Worm (Caenorhabditis elegans) whole organism, young adult: Measurements from ENCODE around the gene pitr-3.

Source experiments
- B0261.1 ChIP-seq: sonication (generic microtip); optimal IDR thresholded peaks from 2 replicates; lab custom pipeline; 2016; ENCODE audit warnings: mild to moderate bottlenecking, missing genetic modification characterization, moderate library complexity, missing compliant biosample characterization
- D2030.7 ChIP-seq: fragments of 200-800 bp; sonication (Bioruptor generic); IDR thresholded peaks from 2 replicates; pipeline ENCODE4 v1.3.6; 2022; ENCODE audit warnings: missing genetic modification reagents, missing genetic modification characterization, missing compliant biosample characterization
- F23B12.7 ChIP-seq: sonication (generic microtip); optimal IDR thresholded peaks from 2 replicates; lab custom pipeline; 2017; ENCODE audit warnings: missing genetic modification characterization, mild to moderate bottlenecking, missing compliant biosample characterization, antibody characterized with exemption, moderate library complexity; ENCODE audit not compliant: insufficient read depth
- F33H1.4 ChIP-seq: fragments of 200-800 bp; sonication (Bioruptor generic); IDR thresholded peaks from 2 replicates; pipeline ENCODE4 v1.3.6; 2022; ENCODE audit warnings: missing genetic modification reagents, missing genetic modification characterization, missing compliant biosample characterization
- F37B4.10 ChIP-seq: fragments of 200-800 bp; sonication (Bioruptor generic); IDR thresholded peaks from 2 replicates; pipeline ENCODE4 v1.3.6; 2022; ENCODE audit warnings: missing genetic modification characterization, missing compliant biosample characterization
- F49E8.2 ChIP-seq: sonication (generic microtip); optimal IDR thresholded peaks from 3 replicates; lab custom pipeline; 2017; ENCODE audit warnings: missing genetic modification characterization, mild to moderate bottlenecking, missing compliant biosample characterization, antibody characterized with exemption, moderate library complexity; ENCODE audit not compliant: insufficient read depth
- F57C9.4 ChIP-seq: sonication (generic microtip); optimal IDR thresholded peaks from 2 replicates; lab custom pipeline; 2017; ENCODE audit warnings: mild to moderate bottlenecking, missing genetic modification characterization, missing compliant biosample characterization
- K12H6.12 ChIP-seq: fragments of 200-800 bp; sonication (Bioruptor generic); optimal IDR thresholded peaks from 2 replicates; lab custom pipeline; 2018; ENCODE audit warnings: mild to moderate bottlenecking, missing genetic modification characterization, missing compliant biosample characterization
- T07F8.4 ChIP-seq: sonication (generic microtip); optimal IDR thresholded peaks from 2 replicates; lab custom pipeline; 2016; ENCODE audit warnings: mild to moderate bottlenecking, missing genetic modification characterization, moderate library complexity, missing compliant biosample characterization
- T26A5.8 ChIP-seq: sonication (generic microtip); optimal IDR thresholded peaks from 2 replicates; lab custom pipeline; 2016; ENCODE audit warnings: missing genetic modification characterization, missing compliant biosample characterization
- Y67H2A.10 ChIP-seq: fragments of 200-800 bp; sonication (Bioruptor generic); conservative IDR thresholded peaks from 2 replicates; pipeline ENCODE4 v1.3.6; 2022; ENCODE audit warnings: missing genetic modification reagents, missing genetic modification characterization, missing compliant biosample characterization
- Y79H2A.3 ChIP-seq: fragments of 200-800 bp; sonication (Bioruptor generic); conservative IDR thresholded peaks from 2 replicates; pipeline ENCODE4 v1.3.6; 2022; ENCODE audit warnings: missing genetic modification reagents, missing genetic modification characterization, missing compliant biosample characterization
- athp-1 ChIP-seq: sonication (generic microtip); optimal IDR thresholded peaks from 2 replicates; lab custom pipeline; 2017; ENCODE audit warnings: mild to moderate bottlenecking, missing genetic modification characterization, missing compliant biosample characterization
- attf-3 ChIP-seq: fragments of 200-800 bp; sonication (Bioruptor generic); conservative IDR thresholded peaks from 2 replicates; pipeline ENCODE4 v1.3.6; 2022; ENCODE audit warnings: missing genetic modification reagents, missing genetic modification characterization, missing compliant biosample characterization
- attf-5 ChIP-seq: fragments of 200-800 bp; sonication (Bioruptor generic); optimal IDR thresholded peaks from 2 replicates; lab custom pipeline; 2018; ENCODE audit warnings: mild to moderate bottlenecking, missing genetic modification characterization, missing compliant biosample characterization
- bed-1 ChIP-seq: fragments of 200-800 bp; sonication (Bioruptor generic); IDR thresholded peaks from 2 replicates; pipeline ENCODE4 v1.3.6; 2022; ENCODE audit warnings: missing genetic modification reagents, missing genetic modification characterization, missing compliant biosample characterization
- ccch-3 ChIP-seq: fragments of 200-800 bp; sonication (Bioruptor generic); optimal IDR thresholded peaks from 2 replicates; lab custom pipeline; 2018; ENCODE audit warnings: mild to moderate bottlenecking, missing genetic modification characterization, missing compliant biosample characterization
- ceh-100 ChIP-seq: fragments of 200-800 bp; sonication (Bioruptor generic); IDR thresholded peaks from 2 replicates; pipeline ENCODE4 v1.3.6; 2022; ENCODE audit warnings: missing genetic modification reagents, missing genetic modification characterization, missing compliant biosample characterization
- ceh-40 ChIP-seq: fragments of 200-800 bp; sonication (Bioruptor generic); IDR thresholded peaks from 2 replicates; pipeline ENCODE4 v1.3.6; 2022; ENCODE audit warnings: missing genetic modification characterization, missing compliant biosample characterization
- chd-7 ChIP-seq: sonication (generic microtip); optimal IDR thresholded peaks from 2 replicates; lab custom pipeline; 2016; ENCODE audit warnings: mild to moderate bottlenecking, missing genetic modification characterization, moderate library complexity, missing compliant biosample characterization
- dox-1 ChIP-seq: fragments of 200-800 bp; sonication (Bioruptor generic); IDR thresholded peaks from 2 replicates; pipeline ENCODE4 v1.3.6; 2022; ENCODE audit warnings: missing genetic modification reagents, missing genetic modification characterization, missing compliant biosample characterization
- dpff-1 ChIP-seq: sonication (generic microtip); optimal IDR thresholded peaks from 2 replicates; lab custom pipeline; 2017; ENCODE audit warnings: mild to moderate bottlenecking, missing genetic modification characterization, missing compliant biosample characterization
- dpl-1 ChIP-seq: fragments of 150-350 bp; optimal IDR thresholded peaks from 2 replicates; lab custom pipeline; 2014; ENCODE audit warnings: missing biosample characterization, missing genetic modification reagents, missing genetic modification characterization
- efl-1 ChIP-seq: fragments of 150-350 bp; optimal IDR thresholded peaks from 2 replicates; lab custom pipeline; 2014; ENCODE audit warnings: missing biosample characterization, missing genetic modification reagents, missing genetic modification characterization
- egrh-3 ChIP-seq: fragments of 200-800 bp; sonication (Bioruptor generic); IDR thresholded peaks from 2 replicates; pipeline ENCODE4 v1.3.6; 2022; ENCODE audit warnings: missing genetic modification reagents, missing genetic modification characterization, missing compliant biosample characterization
- ets-4 ChIP-seq: fragments of 200-800 bp; sonication (Bioruptor generic); optimal IDR thresholded peaks from 2 replicates; lab custom pipeline; 2018; ENCODE audit warnings: mild to moderate bottlenecking, missing genetic modification characterization, missing compliant biosample characterization
- let-607 ChIP-seq, 2 experiments: fragments of 200-800 bp in 1 of 2; sonication (Bioruptor generic) in 1 of 2; sonication (generic microtip) in 1 of 2; optimal IDR thresholded peaks; 2 replicates each; lab custom pipeline; 2016 to 2018; ENCODE audit warnings: mild to moderate bottlenecking in 2 of 2, missing compliant biosample characterization in 2 of 2, missing genetic modification characterization in 2 of 2, moderate library complexity in 2 of 2, missing genotype in 1 of 2
- lin-26 ChIP-seq: fragments of 200-800 bp; sonication (Bioruptor generic); IDR thresholded peaks from 2 replicates; pipeline ENCODE4 v1.3.6; 2022; ENCODE audit warnings: missing genetic modification reagents, missing genetic modification characterization, missing compliant biosample characterization
- lsy-27 ChIP-seq: sonication (generic microtip); optimal IDR thresholded peaks from 2 replicates; lab custom pipeline; 2017; ENCODE audit warnings: missing genetic modification characterization, mild to moderate bottlenecking, missing compliant biosample characterization, antibody characterized with exemption, missing genotype, borderline replicate concordance; ENCODE audit not compliant: insufficient read depth
- madf-3 ChIP-seq: fragments of 200-800 bp; sonication (Bioruptor generic); IDR thresholded peaks from 2 replicates; pipeline ENCODE4 v1.3.6; 2022; ENCODE audit warnings: missing genetic modification reagents, missing genetic modification characterization, missing compliant biosample characterization
- madf-6 ChIP-seq: fragments of 200-800 bp; sonication (Bioruptor generic); IDR thresholded peaks from 2 replicates; pipeline ENCODE4 v1.3.6; 2022; ENCODE audit warnings: missing genetic modification reagents, missing genetic modification characterization, missing compliant biosample characterization
- mes-4 ChIP-seq: sonication (generic microtip); optimal IDR thresholded peaks from 2 replicates; lab custom pipeline; 2016; ENCODE audit warnings: missing genotype, missing genetic modification characterization, missing compliant biosample characterization
- nfyb-1 ChIP-seq: fragments of 200-800 bp; sonication (Bioruptor generic); IDR thresholded peaks from 2 replicates; pipeline ENCODE4 v1.3.6; 2022; ENCODE audit warnings: missing genetic modification reagents, missing genetic modification characterization, missing compliant biosample characterization
- nhr-120 ChIP-seq: fragments of 200-800 bp; sonication (Bioruptor generic); IDR thresholded peaks from 2 replicates; pipeline ENCODE4 v1.3.6; 2022; ENCODE audit warnings: missing genetic modification characterization, missing compliant biosample characterization
- nhr-179 ChIP-seq: sonication (generic microtip); optimal IDR thresholded peaks from 2 replicates; lab custom pipeline; 2016; ENCODE audit warnings: mild to moderate bottlenecking, missing genetic modification characterization, missing compliant biosample characterization
- nhr-27 ChIP-seq: fragments of 200-800 bp; sonication (Bioruptor generic); optimal IDR thresholded peaks from 2 replicates; lab custom pipeline; 2018; ENCODE audit warnings: mild to moderate bottlenecking, missing genetic modification characterization, moderate library complexity, missing compliant biosample characterization
- nhr-90 ChIP-seq: sonication (generic microtip); optimal IDR thresholded peaks from 2 replicates; lab custom pipeline; 2016; ENCODE audit warnings: missing genotype, mild to moderate bottlenecking, missing genetic modification characterization, missing compliant biosample characterization
- pbrm-1 ChIP-seq: fragments of 200-800 bp; sonication (Bioruptor generic); IDR thresholded peaks from 2 replicates; pipeline ENCODE4 v1.3.6; 2022; ENCODE audit warnings: missing genetic modification reagents, missing genetic modification characterization, missing compliant biosample characterization
- repo-1 ChIP-seq: sonication (generic microtip); optimal IDR thresholded peaks from 2 replicates; lab custom pipeline; 2017; ENCODE audit warnings: mild to moderate bottlenecking, missing genetic modification characterization, missing compliant biosample characterization
- sdz-38 ChIP-seq: sonication (generic microtip); optimal IDR thresholded peaks from 2 replicates; lab custom pipeline; 2016; ENCODE audit warnings: missing genotype, missing genetic modification characterization, missing compliant biosample characterization
- snpc-1.3 ChIP-seq: sonication (generic microtip); optimal IDR thresholded peaks from 2 replicates; lab custom pipeline; 2017; ENCODE audit warnings: missing genetic modification characterization, mild to moderate bottlenecking, missing compliant biosample characterization, antibody characterized with exemption, moderate library complexity, missing genotype, missing genetic modification reagents; ENCODE audit not compliant: insufficient read depth
- somi-1 ChIP-seq: fragments of 200-800 bp; sonication (Bioruptor generic); optimal IDR thresholded peaks from 2 replicates; lab custom pipeline; 2018; ENCODE audit warnings: mild to moderate bottlenecking, missing genetic modification characterization, missing compliant biosample characterization
- tbx-9 ChIP-seq: sonication (generic microtip); optimal IDR thresholded peaks from 2 replicates; lab custom pipeline; 2016; ENCODE audit warnings: borderline replicate concordance, missing genetic modification characterization, inconsistent platforms, missing compliant biosample characterization
- unc-130 ChIP-seq: sonication (generic microtip); optimal IDR thresholded peaks from 2 replicates; lab custom pipeline; 2016; ENCODE audit warnings: missing genetic modification reagents, missing genetic modification characterization, missing compliant biosample characterization
- ztf-28 ChIP-seq: fragments of 200-800 bp; sonication (Bioruptor generic); IDR thresholded peaks from 2 replicates; pipeline ENCODE4 v1.3.6; 2022; ENCODE audit warnings: missing genetic modification reagents, missing genetic modification characterization, missing compliant biosample characterization

The pitr-3 gene

DNA sequence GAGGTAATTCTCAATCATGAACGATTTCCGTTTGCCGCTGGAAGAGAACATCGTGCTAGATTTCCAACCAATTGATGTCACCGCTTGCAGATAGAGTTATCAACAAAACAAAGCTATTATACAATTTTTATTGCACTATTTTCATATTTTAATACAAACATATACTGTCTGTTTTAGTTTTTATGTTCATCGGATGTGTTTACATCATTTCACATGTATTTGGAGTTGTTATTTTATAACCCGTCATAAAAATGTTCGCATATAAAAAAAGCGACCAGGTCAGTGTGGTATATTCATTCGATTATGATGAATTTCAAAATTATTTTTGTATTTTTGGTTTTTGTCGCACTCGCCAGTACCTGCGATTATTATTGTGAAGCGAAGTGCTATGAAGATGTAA lies 18.0 kb downstream of the pitr-3 start, which contains the start of gene F21C10.11:
F21C10.11 (plus strand) TSS at position 301 of the 400 bp plus-strand sequence.
- TF ChIP-seq somi-1 (GFP tag; lab: Kevin White, UChicago) = no peak
- TF ChIP-seq nhr-90 (tag; lab: Kevin White, UChicago) = no peak
- TF ChIP-seq madf-6 (GFP tag; lab: Robert Waterston, UW) = no peak
- TF ChIP-seq unc-130 (GFP tag; lab: Kevin White, UChicago) = no peak
- no peak for TF ChIP-seq egrh-3 (GFP tag; lab: Robert Waterston, UW)
- no peak for TF ChIP-seq nhr-27 (tag; lab: Kevin White, UChicago)
- no peak for TF ChIP-seq B0261.1
- TF ChIP-seq attf-5 (GFP tag; lab: Kevin White, UChicago) = no peak
- no peak for TF ChIP-seq repo-1 (tag; lab: Kevin White, UChicago)

DNA sequence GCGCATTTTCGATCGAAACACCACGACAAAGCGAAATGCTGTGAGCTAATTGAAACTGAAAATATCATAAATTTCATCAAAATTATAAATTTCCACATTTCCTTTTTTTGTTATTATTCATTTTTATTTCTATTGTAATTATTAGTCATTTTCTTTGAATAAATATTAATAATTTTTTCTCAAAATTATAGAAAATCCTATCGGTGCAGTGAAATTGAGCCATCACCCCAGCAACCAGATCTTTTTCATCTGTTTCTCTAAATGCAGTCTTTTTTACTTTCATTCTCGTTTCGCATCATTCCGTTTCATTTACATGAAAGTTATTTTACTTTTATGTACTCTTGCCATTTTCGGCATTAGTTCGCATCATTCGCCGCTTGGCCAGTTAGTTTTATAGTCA lies 19.2 kb downstream of the pitr-3 start, which contains the start of gene F21C10.13:
F21C10.13 (plus strand) TSS at position 301 of the 400 bp plus-strand sequence.
- TF ChIP-seq madf-3 (GFP tag; lab: Robert Waterston, UW) (no peak), tbx-9 (tag; lab: Kevin White, UChicago) (no peak), T26A5.8 (tag; lab: Kevin White, UChicago) (no peak), nhr-120 (GFP tag; lab: Robert Waterston, UW) (no peak), F37B4.10 (GFP tag; lab: Robert Waterston, UW) (no peak), ceh-100 (GFP tag; lab: Robert Waterston, UW) (no peak), ccch-3 (GFP tag; lab: Kevin White, UChicago) (no peak), K12H6.12 (tag; lab: Kevin White, UChicago) (no peak), snpc-1.3 (tag; lab: Kevin White, UChicago) (no peak), F49E8.2 (tag; lab: Kevin White, UChicago) (no peak), ceh-40 (GFP tag; lab: Robert Waterston, UW) (no peak), F23B12.7 (tag; lab: Kevin White, UChicago) (no peak), ztf-28 (no peak), sdz-38 (tag; lab: Kevin White, UChicago) (no peak), pbrm-1 (no peak), ets-4 (GFP tag; lab: Kevin White, UChicago) (no peak), attf-3 (no peak), dpff-1 (tag; lab: Kevin White, UChicago) (no peak)
- TF ChIP-seq, all 124 proteins: peak for 0

DNA sequence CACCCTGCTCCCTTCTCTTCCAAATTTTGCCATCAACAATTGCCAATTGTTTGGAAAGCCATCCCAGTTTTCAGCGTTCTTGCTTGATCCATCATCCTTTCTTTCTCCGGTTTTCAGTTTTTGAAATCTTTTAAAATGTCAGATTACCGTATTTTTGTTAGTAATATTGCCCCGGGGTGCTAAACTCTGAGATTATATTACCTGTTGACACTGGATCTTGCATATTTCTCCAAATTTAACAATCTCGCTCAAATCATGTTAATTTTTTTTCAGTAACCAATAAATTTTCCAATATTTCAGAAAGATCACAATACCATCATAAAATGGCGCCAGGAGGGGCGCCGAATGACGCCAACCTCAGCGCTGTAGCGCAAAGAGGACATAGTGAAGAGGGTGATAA lies 28.7 kb downstream of the pitr-3 start, which contains the start of gene F21C10.7:
F21C10.7 (plus strand) TSS at position 301 of the 400 bp plus-strand sequence.
- TF ChIP-seq F57C9.4 (no peak), lin-26 (GFP tag; lab: Robert Waterston, UW) (no peak)
- TF ChIP-seq, all 124 proteins: peak for 0

DNA sequence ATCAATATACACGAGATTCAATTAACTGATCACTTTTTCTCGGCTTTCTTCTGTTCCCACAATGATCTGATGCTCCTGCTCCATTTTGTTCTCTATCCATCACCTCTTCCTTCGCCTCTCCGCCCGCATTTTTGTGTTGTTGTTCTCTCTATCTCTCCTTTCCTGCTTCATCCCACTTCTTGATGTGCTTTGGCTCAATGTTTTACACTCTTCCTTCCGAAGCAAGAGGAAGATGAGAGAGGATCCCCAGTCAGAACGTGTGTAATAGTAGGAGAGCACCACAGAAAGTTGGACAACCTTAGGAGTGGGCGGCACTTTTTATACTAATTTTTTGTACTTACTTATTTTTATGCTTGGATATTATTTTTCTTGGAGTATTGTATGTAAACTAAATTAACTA lies 29.2 kb downstream of the pitr-3 start:
- TF ChIP-seq nhr-179 (tag; lab: Kevin White, UChicago) (no peak), let-607 (tag; optimal IDR thresholded peaks at IDR 0.05; lab: Kevin White, UChicago) (no peak), mes-4 (tag; lab: Kevin White, UChicago) (no peak), F37B4.10 (GFP tag; lab: Robert Waterston, UW) (no peak), Y67H2A.10 (GFP tag; lab: Robert Waterston, UW) (no peak), Y79H2A.3 (GFP tag; lab: Robert Waterston, UW) (no peak), dpl-1 (no peak), F33H1.4 (GFP tag; lab: Robert Waterston, UW) (no peak), lsy-27 (tag; lab: Kevin White, UChicago) (no peak), ccch-3 (GFP tag; lab: Kevin White, UChicago) (no peak), nfyb-1 (no peak), chd-7 (tag; lab: Kevin White, UChicago) (no peak), dox-1 (GFP tag; lab: Robert Waterston, UW) (no peak), bed-1 (no peak), efl-1 (GFP tag; lab: Kevin White, UChicago) (no peak), athp-1 (tag; lab: Kevin White, UChicago) (no peak), D2030.7 (GFP tag; lab: Robert Waterston, UW) (no peak), T07F8.4 (tag; lab: Kevin White, UChicago) (no peak)
